Worm (Caenorhabditis elegans) whole organism, mixed stage, embryonic: Measurements from ENCODE around the gene cpg-7.

Source experiments
- ces-1 ChIP-seq: fragments of 150-350 bp; optimal IDR thresholded peaks from 2 replicates; lab custom pipeline; 2014; ENCODE audit warnings: missing biosample characterization, missing genetic modification reagents, missing genetic modification characterization
- elt-1 ChIP-seq: sonication (generic microtip); optimal IDR thresholded peaks from 2 replicates; lab custom pipeline; 2017; ENCODE audit warnings: missing genetic modification characterization, mild to moderate bottlenecking, missing compliant biosample characterization, antibody characterized with exemption, moderate library complexity, borderline replicate concordance; ENCODE audit not compliant: insufficient read depth
- ham-2 ChIP-seq: fragments of 200-800 bp; sonication (Bioruptor generic); optimal IDR thresholded peaks from 2 replicates; lab custom pipeline; 2018; ENCODE audit warnings: mild to moderate bottlenecking, missing genetic modification characterization, missing compliant biosample characterization
- lin-32 ChIP-seq: fragments of 200-800 bp; sonication (Bioruptor generic); optimal IDR thresholded peaks from 2 replicates; lab custom pipeline; 2018; ENCODE audit warnings: mild to moderate bottlenecking, missing genetic modification characterization, missing compliant biosample characterization
- mab-5 ChIP-seq: fragments of 150-350 bp; optimal IDR thresholded peaks from 2 replicates; lab custom pipeline; 2014; ENCODE audit warnings: missing biosample characterization, missing genetic modification characterization
- mep-1 ChIP-seq: fragments of 150-350 bp; optimal IDR thresholded peaks from 2 replicates; lab custom pipeline; 2017; ENCODE audit warnings: missing biosample characterization, missing genetic modification reagents, missing genetic modification characterization, inconsistent platforms
- nhr-2 ChIP-seq: fragments of 150-350 bp; optimal IDR thresholded peaks from 2 replicates; lab custom pipeline; 2014; ENCODE audit warnings: missing biosample characterization, missing genetic modification characterization
- nhr-76 ChIP-seq: sonication (generic microtip); optimal IDR thresholded peaks from 2 replicates; lab custom pipeline; 2017; ENCODE audit warnings: missing biosample characterization, missing genetic modification characterization
- unc-39 ChIP-seq: fragments of 150-350 bp; optimal IDR thresholded peaks from 2 replicates; lab custom pipeline; 2014; ENCODE audit warnings: missing biosample characterization, missing genetic modification characterization
- unc-62 ChIP-seq: fragments of 150-350 bp; optimal IDR thresholded peaks from 2 replicates; lab custom pipeline; 2014; ENCODE audit warnings: missing biosample characterization, missing genetic modification reagents, missing genetic modification characterization
- zip-8 ChIP-seq: fragments of 150-350 bp; optimal IDR thresholded peaks from 2 replicates; lab custom pipeline; 2014; ENCODE audit warnings: missing biosample characterization, missing genetic modification characterization

ce11 chrII:14152274-14152673, 43.2 kb upstream of the cpg-7 start:
- no peak for TF ChIP-seq nhr-2 (tag; lab: Kevin White, UChicago)
- TF ChIP-seq lin-32: no peak
- no peak for TF ChIP-seq ham-2 (GFP tag; lab: Kevin White, UChicago)
- no peak for TF ChIP-seq mab-5 (tag; lab: Kevin White, UChicago)
- no peak for TF ChIP-seq nhr-76 (tag; lab: Kevin White, UChicago)
- no peak for TF ChIP-seq mep-1 (tag; lab: Kevin White, UChicago)
- TF ChIP-seq zip-8 (tag; lab: Kevin White, UChicago): no peak
- TF ChIP-seq elt-1 (tag; lab: Kevin White, UChicago): no peak
- TF ChIP-seq ces-1 (GFP tag; lab: Kevin White, UChicago): no peak
- no peak for TF ChIP-seq unc-39 (tag; lab: Kevin White, UChicago)
- TF ChIP-seq unc-62 (GFP tag; lab: Kevin White, UChicago): no peak
